Fruit fly (Drosophila melanogaster): ENCODE results near the gene Iris.

The Iris gene

dm6 chr2L:1102349-1102748 is 31.5 kb downstream of the Iris start, which contains the start of gene CG4629:
TSS of gene CG4629 (minus strand) at chr2L:1102504.
- peak; percentile 59 for TF ChIP-seq Dif (GFP tag; optimal IDR thresholded peaks at IDR 0.05; ENCODE audit: partially characterized antibody)
- TF ChIP-seq sv (GFP tag; optimal IDR thresholded peaks at IDR 0.05): no peak
- no peak for TF ChIP-seq Vsx2 (GFP tag; optimal IDR thresholded peaks at IDR 0.05; ENCODE audit: partially characterized antibody)
- no peak for TF ChIP-seq Rel (GFP tag; optimal IDR thresholded peaks at IDR 0.05)
- peak; percentile 20 for TF ChIP-seq Rel (tag; optimal IDR thresholded peaks at IDR 0.05)
- TF ChIP-seq OdsH (GFP tag; optimal IDR thresholded peaks at IDR 0.05): no peak
- no peak for TF ChIP-seq psq (GFP tag; optimal IDR thresholded peaks at IDR 0.05)
- TF ChIP-seq dmrt93B (GFP tag; optimal IDR thresholded peaks at IDR 0.05): no peak
- TF ChIP-seq Myc (optimal IDR thresholded peaks at IDR 0.05): no peak
- peak; percentile 13 for TF ChIP-seq fru (GFP tag; optimal IDR thresholded peaks at IDR 0.05)
- no peak for TF ChIP-seq GATAd (GFP tag; optimal IDR thresholded peaks at IDR 0.05)
- no peak for TF ChIP-seq Hr78 (GFP tag; optimal IDR thresholded peaks at IDR 0.05)
- no peak for TF ChIP-seq br (GFP tag; optimal IDR thresholded peaks at IDR 0.05)
- no peak for TF ChIP-seq CG32264 (GFP tag; optimal IDR thresholded peaks at IDR 0.05)
- no peak for TF ChIP-seq CG9705 (GFP tag; optimal IDR thresholded peaks at IDR 0.05)
- TF ChIP-seq usp (GFP tag; optimal IDR thresholded peaks at IDR 0.05): no peak
- TF ChIP-seq tai (GFP tag; optimal IDR thresholded peaks at IDR 0.05): no peak
- no peak for TF ChIP-seq h (GFP tag; optimal IDR thresholded peaks at IDR 0.05)
- no peak for TF ChIP-seq Mio (GFP tag; optimal IDR thresholded peaks at IDR 0.05)
- no peak for TF ChIP-seq HLH106 (tag; optimal IDR thresholded peaks at IDR 0.05)

dm6 chr2L:1095450-1095849 is 38.4 kb downstream of the Iris start:
- TF ChIP-seq Rel (GFP tag; optimal IDR thresholded peaks at IDR 0.05) (no peak), Rel (tag; optimal IDR thresholded peaks at IDR 0.05) (peak; percentile 17), OdsH (GFP tag; optimal IDR thresholded peaks at IDR 0.05) (no peak), Hnf4 (GFP tag; optimal IDR thresholded peaks at IDR 0.05) (no peak), GATAd (GFP tag; optimal IDR thresholded peaks at IDR 0.05) (no peak), fru (GFP tag; optimal IDR thresholded peaks at IDR 0.05) (no peak)

- no peak for TF ChIP-seq Jra (GFP tag; optimal IDR thresholded peaks at IDR 0.05)
- no peak for TF ChIP-seq Rel (GFP tag; optimal IDR thresholded peaks at IDR 0.05)
- TF ChIP-seq Rel (tag; optimal IDR thresholded peaks at IDR 0.05): peak; percentile 51
- TF ChIP-seq pan (optimal IDR thresholded peaks at IDR 0.05): no peak
- no peak for TF ChIP-seq CG9705 (GFP tag; optimal IDR thresholded peaks at IDR 0.05)
- TF ChIP-seq Dfd (GFP tag; optimal IDR thresholded peaks at IDR 0.05): peak; percentile 78
- TF ChIP-seq br (GFP tag; optimal IDR thresholded peaks at IDR 0.05): no peak
- TF ChIP-seq h (GFP tag; optimal IDR thresholded peaks at IDR 0.05): peak; percentile 36
Observed at dm6 chr2L:1094724-1095123, 39.2 kb downstream of the Iris start.

dm6 chr2L:1091675-1092074 is 42.2 kb downstream of the Iris start:
- TF ChIP-seq CG32264 (GFP tag; optimal IDR thresholded peaks at IDR 0.05) (no peak), Rel (GFP tag; optimal IDR thresholded peaks at IDR 0.05) (no peak), Rel (tag; optimal IDR thresholded peaks at IDR 0.05) (no peak), Sp1 (GFP tag; optimal IDR thresholded peaks at IDR 0.05) (no peak), Dif (GFP tag; optimal IDR thresholded peaks at IDR 0.05; ENCODE audit: partially characterized antibody) (no peak), dsf (GFP tag; optimal IDR thresholded peaks at IDR 0.05; ENCODE audit: borderline replicate concordance) (no peak), dmrt93B (GFP tag; optimal IDR thresholded peaks at IDR 0.05) (no peak), ey (GFP tag; optimal IDR thresholded peaks at IDR 0.05) (no peak), sv (GFP tag; optimal IDR thresholded peaks at IDR 0.05) (no peak), HLH106 (tag; optimal IDR thresholded peaks at IDR 0.05) (no peak), Vsx2 (GFP tag; optimal IDR thresholded peaks at IDR 0.05; ENCODE audit: partially characterized antibody) (no peak), br (GFP tag; optimal IDR thresholded peaks at IDR 0.05) (no peak), Dfd (GFP tag; optimal IDR thresholded peaks at IDR 0.05) (no peak), CrebA (GFP tag; optimal IDR thresholded peaks at IDR 0.05; ENCODE audit: borderline replicate concordance) (no peak), GATAd (GFP tag; optimal IDR thresholded peaks at IDR 0.05) (no peak), N (GFP tag; optimal IDR thresholded peaks at IDR 0.05) (no peak), Hr78 (GFP tag; optimal IDR thresholded peaks at IDR 0.05) (no peak), tai (GFP tag; optimal IDR thresholded peaks at IDR 0.05) (no peak), fru (GFP tag; optimal IDR thresholded peaks at IDR 0.05) (no peak), Mio (GFP tag; optimal IDR thresholded peaks at IDR 0.05) (no peak)

dm6 chr2L:1086312-1086906 is 47.5 kb downstream of the Iris start:
- no peak for TF ChIP-seq HLH106 (tag; optimal IDR thresholded peaks at IDR 0.05)
- TF ChIP-seq Jra (GFP tag; optimal IDR thresholded peaks at IDR 0.05): no peak
- peak in 1 of 2 experiments; percentile 24 for TF ChIP-seq foxo (GFP tag; optimal IDR thresholded peaks at IDR 0.05)
- no peak for TF ChIP-seq fru (GFP tag; optimal IDR thresholded peaks at IDR 0.05)
- no peak for TF ChIP-seq h (GFP tag; optimal IDR thresholded peaks at IDR 0.05)
- peak; percentile 16 for TF ChIP-seq rgr (GFP tag; optimal IDR thresholded peaks at IDR 0.05)
- TF ChIP-seq Hr78 (GFP tag; optimal IDR thresholded peaks at IDR 0.05): no peak
- TF ChIP-seq CG32264 (GFP tag; optimal IDR thresholded peaks at IDR 0.05): no peak
- no peak for TF ChIP-seq br (GFP tag; optimal IDR thresholded peaks at IDR 0.05)
- TF ChIP-seq CG9705 (GFP tag; optimal IDR thresholded peaks at IDR 0.05): no peak
- TF ChIP-seq Vsx2 (GFP tag; optimal IDR thresholded peaks at IDR 0.05; ENCODE audit: partially characterized antibody): no peak
